Worm (Caenorhabditis elegans): Measurements from ENCODE around the gene C18E9.8.
A peak's percentile ranks its signal among the peaks of the same experiment; 100 is the strongest.

Gene C18E9.8

DNA sequence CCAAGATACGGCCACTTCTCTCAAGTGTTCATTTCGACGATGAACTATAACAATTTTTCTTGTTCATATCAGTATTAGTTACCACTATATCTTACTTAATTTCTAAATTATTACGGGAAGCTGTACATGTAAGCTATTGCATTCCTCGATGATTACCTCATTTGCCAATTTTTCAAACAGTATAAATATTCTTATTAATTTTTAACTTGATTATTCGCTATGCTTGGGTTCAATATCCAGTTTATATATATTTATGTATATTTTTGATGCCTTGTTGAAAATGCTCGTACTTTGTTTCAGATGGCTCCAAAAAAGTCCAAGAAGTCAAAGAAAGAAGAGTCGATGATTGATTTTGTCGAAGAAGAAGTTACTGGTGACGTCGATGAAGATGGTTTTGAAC is 6.5 kb upstream of the C18E9.8 start, which contains the start of gene F44G4.1:
F44G4.1 (plus strand) TSS at position 301 of the 400 bp plus-strand sequence.
- TF ChIP-seq nhr-237 (tag; optimal IDR thresholded peaks at IDR 0.05) (no peak), nhr-90 (tag; optimal IDR thresholded peaks at IDR 0.05; ENCODE audit: poor library complexity) (no peak), isw-1 (GFP tag; IDR thresholded peaks at IDR 0.05) (no peak), ztf-11 (tag; optimal IDR thresholded peaks at IDR 0.05) (no peak), elt-2 (tag; optimal IDR thresholded peaks at IDR 0.05) (no peak), nhr-84 (tag; optimal IDR thresholded peaks at IDR 0.05) (no peak), pqm-1 (tag; optimal IDR thresholded peaks at IDR 0.05) (no peak), jun-1 (tag; optimal IDR thresholded peaks at IDR 0.05) (no peak), nhr-20 (tag; optimal IDR thresholded peaks at IDR 0.05) (no peak), fos-1 (tag; optimal IDR thresholded peaks at IDR 0.05) (no peak), unc-62 (GFP tag; optimal IDR thresholded peaks at IDR 0.05) (no peak), zag-1 (tag; optimal IDR thresholded peaks at IDR 0.05) (no peak), nhr-47 (tag; optimal IDR thresholded peaks at IDR 0.05) (no peak), nhr-19 (GFP tag; conservative IDR thresholded peaks at IDR 0.05) (no peak), xbp-1 (tag; optimal IDR thresholded peaks at IDR 0.05) (no peak), unc-86 (tag; optimal IDR thresholded peaks at IDR 0.05) (no peak), tbx-2 (tag; optimal IDR thresholded peaks at IDR 0.05) (no peak), lir-3 (tag; optimal IDR thresholded peaks at IDR 0.05; ENCODE audit: poor library complexity) (no peak), mab-9 (GFP tag; IDR thresholded peaks at IDR 0.05) (no peak)

- TF ChIP-seq dpl-1 (GFP tag; optimal IDR thresholded peaks at IDR 0.05) (peak in 2 of 3 experiments; percentile 8 to 41), ztf-4 (tag; optimal IDR thresholded peaks at IDR 0.05) (no peak), mep-1 (tag; optimal IDR thresholded peaks at IDR 0.05) (peak; percentile 28), nhr-84 (tag; optimal IDR thresholded peaks at IDR 0.05) (no peak), F16B12.6 (tag; optimal IDR thresholded peaks at IDR 0.05) (peak; percentile 74), efl-1 (optimal IDR thresholded peaks at IDR 0.05) (peak in 1 of 2 experiments; percentile 5), efl-1 (GFP tag; optimal IDR thresholded peaks at IDR 0.05 in 1 of 2) (peak in 1 of 2 experiments; percentile 8), skn-1 (tag; optimal IDR thresholded peaks at IDR 0.05) (peak; percentile 1), unc-86 (tag; optimal IDR thresholded peaks at IDR 0.05) (no peak), lsy-2 (tag; optimal IDR thresholded peaks at IDR 0.05) (peak; percentile 84 to 97)
Observed at ce11 chrII:8992780-8993179, 4.9 kb upstream of the C18E9.8 start, which contains the start of gene ooc-5. TSS of gene ooc-5 (plus strand) at chrII:8993160.

DNA sequence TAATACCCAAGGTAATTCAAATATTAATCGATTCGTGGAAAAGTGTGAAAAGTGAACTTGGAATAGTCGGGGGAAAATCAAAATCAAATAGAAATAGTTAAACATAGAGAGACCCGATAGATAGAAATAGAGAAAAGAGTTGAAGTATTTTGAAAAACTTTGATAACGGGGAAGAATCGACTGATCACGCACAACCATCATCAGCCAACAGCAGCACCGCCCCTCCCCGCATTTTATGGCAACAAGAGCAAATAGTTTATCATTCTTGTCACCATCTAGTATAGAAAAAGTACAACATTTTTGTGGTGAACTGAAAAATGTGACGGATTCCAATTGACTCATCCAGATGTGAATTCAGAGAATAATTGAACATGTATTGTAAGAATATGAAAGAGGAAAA is 3.7 kb upstream of the C18E9.8 start:
- TF ChIP-seq ztf-4 (tag; optimal IDR thresholded peaks at IDR 0.05): no peak
- no peak for TF ChIP-seq ama-1 (optimal IDR thresholded peaks at IDR 0.05)
- no peak for TF ChIP-seq nhr-28 (tag; optimal IDR thresholded peaks at IDR 0.05)
- peak in 1 of 2 experiments; percentile 31 for TF ChIP-seq lin-35 (GFP tag; optimal IDR thresholded peaks at IDR 0.05)
- TF ChIP-seq pag-3 (tag; optimal IDR thresholded peaks at IDR 0.05; ENCODE audit: borderline replicate concordance, insufficient read depth): no peak
- no peak for TF ChIP-seq efl-1 (optimal IDR thresholded peaks at IDR 0.05)
- TF ChIP-seq efl-1 (GFP tag; optimal IDR thresholded peaks at IDR 0.05 in 1 of 2): peak in 1 of 2 experiments; percentile 49
- TF ChIP-seq ceh-63 (GFP tag; optimal IDR thresholded peaks at IDR 0.05): no peak
- TF ChIP-seq ceh-88 (GFP tag; IDR thresholded peaks at IDR 0.05): no peak

- TF ChIP-seq egl-13 (tag; optimal IDR thresholded peaks at IDR 0.05): no peak
- TF ChIP-seq elt-2 (tag; optimal IDR thresholded peaks at IDR 0.05): peak; percentile 19
- TF ChIP-seq swsn-7 (tag; optimal IDR thresholded peaks at IDR 0.05): no peak
- no peak for TF ChIP-seq xbp-1 (tag; optimal IDR thresholded peaks at IDR 0.05)
- no peak for TF ChIP-seq nhr-20 (tag; optimal IDR thresholded peaks at IDR 0.05)
- no peak for TF ChIP-seq nhr-76 (tag; optimal IDR thresholded peaks at IDR 0.05)
- no peak for TF ChIP-seq mep-1 (tag; optimal IDR thresholded peaks at IDR 0.05)
- no peak for TF ChIP-seq unc-86 (tag; optimal IDR thresholded peaks at IDR 0.05)
- TF ChIP-seq aha-1 (tag; optimal IDR thresholded peaks at IDR 0.05): no peak
- no peak for TF ChIP-seq nhr-90 (tag; optimal IDR thresholded peaks at IDR 0.05; ENCODE audit: poor library complexity)
- TF ChIP-seq lin-35 (GFP tag; optimal IDR thresholded peaks at IDR 0.05): peak in 1 of 2 experiments; percentile 20
- no peak for TF ChIP-seq fos-1 (tag; optimal IDR thresholded peaks at IDR 0.05)
- no peak for TF ChIP-seq lin-14 (GFP tag; optimal IDR thresholded peaks at IDR 0.05)
- TF ChIP-seq efl-3 (GFP tag; optimal IDR thresholded peaks at IDR 0.05): no peak
- no peak for TF ChIP-seq mef-2 (tag; optimal IDR thresholded peaks at IDR 0.05)
- TF ChIP-seq sox-4 (tag; optimal IDR thresholded peaks at IDR 0.05): no peak
- TF ChIP-seq hpl-2 (GFP tag; optimal IDR thresholded peaks at IDR 0.05): peak; percentile 1
- no peak for TF ChIP-seq pqm-1 (tag; optimal IDR thresholded peaks at IDR 0.05)
- TF ChIP-seq blmp-1 (tag; optimal IDR thresholded peaks at IDR 0.05): no peak
- no peak for TF ChIP-seq aly-2 (tag; optimal IDR thresholded peaks at IDR 0.05)
- TF ChIP-seq nhr-237 (tag; optimal IDR thresholded peaks at IDR 0.05): no peak
Observed at ce11 chrII:8990267-8990666, 2.4 kb upstream of the C18E9.8 start.

All from whole organism, L1 larva.